Worm (Caenorhabditis elegans) whole organism, L4/young adult: ENCODE results near the gene col-36.

Experiments used
- W03F9.2 ChIP-seq: fragments of 150-350 bp; optimal IDR thresholded peaks from 2 replicates; lab custom pipeline; 2014; ENCODE audit warnings: missing biosample characterization, missing genetic modification characterization
- dao-5 ChIP-seq: sonication (generic microtip); optimal IDR thresholded peaks from 2 replicates; lab custom pipeline; 2016; ENCODE audit warnings: missing genotype, missing genetic modification characterization, moderate library complexity, missing compliant biosample characterization
- him-1 ChIP-seq: sonication (generic microtip); optimal IDR thresholded peaks from 2 replicates; lab custom pipeline; 2016; ENCODE audit warnings: missing genotype, missing genetic modification reagents, missing genetic modification characterization, missing compliant biosample characterization

col-36 gene

DNA sequence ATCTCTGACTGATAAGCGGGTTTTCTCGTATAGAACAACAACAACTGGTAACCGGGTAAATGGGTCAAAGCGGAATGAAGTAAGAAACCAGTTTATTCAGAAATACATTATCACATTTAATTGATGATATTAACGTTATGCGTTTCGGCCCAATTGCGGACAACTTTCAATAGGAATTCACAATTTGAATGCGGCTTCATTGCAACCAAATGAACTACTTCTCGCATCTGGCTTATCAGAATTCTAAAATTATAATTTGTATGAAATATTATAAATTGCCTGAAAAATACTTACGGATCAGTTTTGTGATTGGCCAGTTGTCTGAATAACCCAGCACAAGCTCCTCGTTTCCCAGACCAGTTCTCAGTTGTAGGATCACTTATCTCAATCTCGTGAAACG lies at the start of gene col-36:
Gene col-36, minus strand, starts transcription at position 101 of the 400 bp plus-strand sequence.
- TF ChIP-seq W03F9.2, result no peak
- TF ChIP-seq him-1 (tag; lab: Kevin White, UChicago), result no peak
- no peak for TF ChIP-seq dao-5 (tag; lab: Kevin White, UChicago)

DNA sequence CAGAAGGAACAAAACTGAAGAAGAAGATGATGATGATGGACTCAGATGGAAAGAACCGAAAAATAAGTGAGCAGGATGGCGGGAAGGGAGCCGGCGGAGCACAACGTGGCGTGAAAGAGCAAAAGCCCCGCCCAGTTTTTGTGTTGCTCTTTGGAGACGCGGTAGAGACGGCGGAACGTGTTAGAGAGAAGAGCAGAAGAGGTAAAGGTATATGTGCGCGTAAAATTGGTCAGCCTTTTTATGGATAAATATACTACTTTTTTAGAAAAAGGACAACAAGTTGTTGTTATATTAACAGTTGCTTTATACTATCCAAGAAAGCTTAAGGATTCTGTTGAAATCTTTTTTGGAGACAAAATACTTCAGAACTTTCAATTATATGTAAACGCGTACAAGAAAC lies 48.4 kb upstream of the col-36 start, which contains the start of gene E04F6.10:
Gene E04F6.10, minus strand, starts transcription at position 101 of the 400 bp plus-strand sequence.
- TF ChIP-seq him-1 (tag; lab: Kevin White, UChicago) (no peak), W03F9.2 (no peak), dao-5 (tag; lab: Kevin White, UChicago) (no peak)

DNA sequence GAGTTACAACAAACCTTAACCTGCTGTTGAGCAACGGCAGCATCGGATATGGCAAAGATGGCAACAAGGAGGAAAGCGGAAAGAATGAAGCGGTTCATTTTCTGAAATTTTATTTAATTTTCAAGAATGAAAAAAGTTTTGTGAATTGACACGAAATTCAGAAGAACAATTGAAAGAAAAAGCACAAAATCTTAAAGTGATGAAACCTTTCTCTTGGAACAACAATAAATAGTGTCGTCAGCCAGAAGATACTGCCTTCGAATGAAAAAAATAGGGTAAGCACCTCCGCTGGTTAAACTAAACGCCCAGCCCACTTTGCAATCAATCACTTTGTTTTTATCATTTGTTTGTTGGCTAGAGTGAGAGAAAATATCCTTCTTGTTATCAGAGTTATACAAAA lies 43.4 kb upstream of the col-36 start, which contains the start of gene E04F6.9:
Gene E04F6.9, minus strand, starts transcription at position 101 of the 400 bp plus-strand sequence.
- TF ChIP-seq dao-5 (tag; lab: Kevin White, UChicago) (no peak), W03F9.2 (no peak), him-1 (tag; lab: Kevin White, UChicago) (no peak)

DNA sequence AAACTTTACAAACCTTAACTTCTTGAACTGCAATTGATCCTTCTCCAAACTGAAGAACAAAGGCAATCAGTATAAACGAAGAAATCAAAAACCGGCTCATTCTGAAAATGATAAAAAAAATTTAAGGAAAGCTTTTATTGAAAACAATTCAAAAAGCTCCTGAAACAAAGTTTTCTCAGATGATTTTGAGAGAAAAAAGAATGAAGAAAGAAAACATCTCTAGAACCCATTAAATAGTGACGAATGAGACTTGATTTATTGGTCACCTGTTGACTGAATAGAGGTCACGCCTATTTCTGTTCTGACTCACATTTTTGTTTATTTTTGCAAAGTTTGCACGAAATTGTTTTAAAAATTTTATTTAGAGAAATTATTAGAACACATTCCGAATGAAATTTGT lies 42.7 kb upstream of the col-36 start, which contains the start of gene E04F6.8:
Gene E04F6.8, minus strand, starts transcription at position 101 of the 400 bp plus-strand sequence.
- no peak for TF ChIP-seq him-1 (tag; lab: Kevin White, UChicago)
- no peak for TF ChIP-seq W03F9.2
- TF ChIP-seq dao-5 (tag; lab: Kevin White, UChicago), result no peak

ce11 chrII:7210187-7210586 lies 41.6 kb upstream of the col-36 start, which contains the start of gene E04F6.15:
TSS of gene E04F6.15 (minus strand) at chrII:7210287.
- TF ChIP-seq W03F9.2, result no peak
- TF ChIP-seq dao-5 (tag; lab: Kevin White, UChicago), result no peak
- no peak for TF ChIP-seq him-1 (tag; lab: Kevin White, UChicago)

- TF ChIP-seq him-1 (tag; lab: Kevin White, UChicago) (no peak), W03F9.2 (no peak), dao-5 (tag; lab: Kevin White, UChicago) (no peak)
Measured at ce11 chrII:7208184-7208583, 39.6 kb upstream of the col-36 start, which contains the start of gene dhs-7. TSS of gene dhs-7 (minus strand) at chrII:7208460.

ce11 chrII:7207649-7208048 lies 39.0 kb upstream of the col-36 start:
- TF ChIP-seq W03F9.2 (no peak), him-1 (tag; lab: Kevin White, UChicago) (no peak), dao-5 (tag; lab: Kevin White, UChicago) (no peak)

DNA sequence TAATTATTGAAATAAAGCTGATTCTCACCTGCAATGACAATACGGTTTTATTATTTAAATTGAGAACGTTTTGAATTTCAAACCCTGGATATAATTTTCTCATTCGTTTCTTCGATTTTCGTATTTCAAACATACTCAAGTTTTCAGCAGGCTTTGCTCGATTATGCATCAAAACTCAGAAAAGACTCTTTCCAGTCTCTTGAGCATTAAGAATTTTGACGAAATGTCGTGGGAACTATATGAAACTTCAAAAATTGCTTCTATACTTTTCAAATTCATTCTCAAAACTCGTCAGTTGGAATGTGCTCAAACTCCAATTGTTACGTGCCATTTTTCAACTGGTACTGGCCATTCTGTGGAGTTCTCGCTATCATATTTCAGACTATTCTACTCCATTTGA lies 36.8 kb upstream of the col-36 start, which contains the start of gene srd-59:
Gene srd-59, plus strand, starts transcription at position 301 of the 400 bp plus-strand sequence.
- TF ChIP-seq dao-5 (tag; lab: Kevin White, UChicago) (no peak), W03F9.2 (no peak), him-1 (tag; lab: Kevin White, UChicago) (no peak)

DNA sequence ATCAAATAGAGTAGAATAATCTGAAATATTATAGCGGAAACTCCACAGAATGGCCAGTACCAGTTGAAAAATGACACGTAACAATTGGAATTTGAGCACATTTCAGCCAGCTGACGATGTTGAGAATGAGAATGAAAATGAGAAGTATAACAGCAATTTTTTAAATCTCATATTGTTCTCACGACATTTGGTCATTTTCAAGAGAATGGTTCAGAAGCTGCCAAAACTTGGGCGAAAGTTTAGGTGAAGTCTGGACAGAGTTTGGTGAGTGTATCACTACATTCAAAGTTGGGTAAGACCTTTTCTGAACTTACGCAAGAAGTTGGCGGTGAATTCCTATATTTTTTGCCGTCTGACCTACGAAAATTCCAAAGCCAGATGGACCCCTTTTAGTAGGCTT lies 36.3 kb upstream of the col-36 start, which contains the start of gene srd-58:
Gene srd-58, minus strand, starts transcription at position 101 of the 400 bp plus-strand sequence.
- no peak for TF ChIP-seq dao-5 (tag; lab: Kevin White, UChicago)
- no peak for TF ChIP-seq W03F9.2
- no peak for TF ChIP-seq him-1 (tag; lab: Kevin White, UChicago)

- no peak for TF ChIP-seq dao-5 (tag; lab: Kevin White, UChicago)
- TF ChIP-seq W03F9.2, result no peak
- no peak for TF ChIP-seq him-1 (tag; lab: Kevin White, UChicago)
Measured at ce11 chrII:7203110-7203509, 34.5 kb upstream of the col-36 start, which contains the start of gene srd-56. TSS of gene srd-56 (minus strand) at chrII:7203210.

- TF ChIP-seq dao-5 (tag; lab: Kevin White, UChicago) (peak; percentile 60), him-1 (tag; lab: Kevin White, UChicago) (peak; percentile 57), W03F9.2 (no peak)
Measured at ce11 chrII:7200051-7200599, 31.5 kb upstream of the col-36 start, which contains the start of gene pcrg-1. TSS of gene pcrg-1 (plus strand) at chrII:7200549.

DNA sequence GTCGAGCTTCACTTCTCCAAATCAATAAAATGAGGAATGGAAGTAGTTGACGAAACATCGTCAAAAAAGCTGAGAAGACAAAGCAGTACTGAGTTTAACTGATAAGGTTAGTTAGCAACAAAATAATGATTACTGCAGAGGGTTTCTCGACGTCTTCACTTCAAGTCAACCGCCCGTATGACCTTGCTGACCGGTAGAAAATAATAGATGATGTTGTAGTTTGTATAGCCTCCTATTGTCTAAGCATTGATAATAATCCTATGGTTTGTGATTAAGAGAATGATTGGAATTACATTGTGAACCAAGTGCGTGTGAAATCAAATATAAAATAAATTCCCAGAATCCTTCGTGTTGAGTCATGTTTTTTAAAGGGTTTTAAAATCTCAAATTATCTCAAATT lies 30.7 kb upstream of the col-36 start, which contains the start of gene E04F6.6:
Gene E04F6.6, minus strand, starts transcription at position 258 of the 400 bp plus-strand sequence.
- no peak for TF ChIP-seq W03F9.2
- no peak for TF ChIP-seq him-1 (tag; lab: Kevin White, UChicago)
- no peak for TF ChIP-seq dao-5 (tag; lab: Kevin White, UChicago)

DNA sequence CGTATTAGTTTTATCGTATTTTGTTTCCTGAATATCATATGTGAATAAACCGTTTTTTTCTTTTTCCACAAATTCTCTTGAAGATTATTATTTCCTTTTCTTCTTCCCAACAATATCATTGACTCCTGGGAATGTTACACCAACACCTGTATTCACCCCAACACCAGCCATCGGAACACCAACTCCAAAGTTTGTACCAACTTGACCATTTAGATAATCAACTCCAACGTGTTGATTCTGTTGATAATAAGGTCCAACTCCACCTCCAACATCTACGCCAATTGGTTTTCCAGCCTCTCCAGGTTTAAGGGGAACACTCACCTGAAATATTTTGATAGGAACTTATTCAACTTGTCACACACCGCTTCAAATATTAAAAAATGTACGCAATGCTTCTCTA lies 28.8 kb upstream of the col-36 start:
- TF ChIP-seq dao-5 (tag; lab: Kevin White, UChicago) (no peak), W03F9.2 (no peak), him-1 (tag; lab: Kevin White, UChicago) (no peak)

- TF ChIP-seq him-1 (tag; lab: Kevin White, UChicago), result no peak
- TF ChIP-seq dao-5 (tag; lab: Kevin White, UChicago), result no peak
- no peak for TF ChIP-seq W03F9.2
Measured at ce11 chrII:7196040-7196439, 27.4 kb upstream of the col-36 start, which contains the start of gene maoc-1. TSS of gene maoc-1 (plus strand) at chrII:7196276.
